Worm (Caenorhabditis elegans) whole organism, young adult: ENCODE results near the gene spt-5.

Experiments
- B0019.2 ChIP-seq: fragments of 200-800 bp; sonication (Bioruptor generic); conservative IDR thresholded peaks from 2 replicates; pipeline ENCODE4 v1.3.6; 2022; ENCODE audit warnings: missing genetic modification reagents, missing genetic modification characterization, missing compliant biosample characterization
- F10E7.11 ChIP-seq: sonication (generic microtip); optimal IDR thresholded peaks from 2 replicates; lab custom pipeline; 2017; ENCODE audit warnings: mild to moderate bottlenecking, missing genetic modification characterization, moderate library complexity, missing compliant biosample characterization
- F55B11.4 ChIP-seq: sonication (generic microtip); optimal IDR thresholded peaks from 2 replicates; lab custom pipeline; 2016; ENCODE audit warnings: missing compliant biosample characterization, missing genetic modification characterization, borderline replicate concordance; ENCODE audit not compliant: insufficient read depth
- K11D2.4 ChIP-seq: fragments of 200-800 bp; sonication (Bioruptor generic); IDR thresholded peaks from 2 replicates; pipeline ENCODE4 v1.3.6; 2022; ENCODE audit warnings: missing genetic modification reagents, missing genetic modification characterization, missing compliant biosample characterization
- T26A5.8 ChIP-seq: sonication (generic microtip); optimal IDR thresholded peaks from 2 replicates; lab custom pipeline; 2016; ENCODE audit warnings: missing genetic modification characterization, missing compliant biosample characterization
- Y53F4B.3 ChIP-seq: fragments of 200-800 bp; sonication (Bioruptor generic); IDR thresholded peaks from 2 replicates; pipeline ENCODE4 v1.3.6; 2022; ENCODE audit warnings: missing genetic modification reagents, missing genetic modification characterization, missing compliant biosample characterization
- Y56A3A.18 ChIP-seq: fragments of 200-800 bp; sonication (Bioruptor generic); IDR thresholded peaks from 2 replicates; pipeline ENCODE4 v1.3.6; 2022; ENCODE audit warnings: missing genetic modification reagents, missing genetic modification characterization, missing compliant biosample characterization
- ZK185.1 ChIP-seq: sonication (generic microtip); optimal IDR thresholded peaks from 2 replicates; lab custom pipeline; 2016; ENCODE audit warnings: mild to moderate bottlenecking, missing genetic modification characterization, missing compliant biosample characterization; ENCODE audit not compliant: poor library complexity, severe bottlenecking
- aptf-3 ChIP-seq: fragments of 200-800 bp; sonication (Bioruptor generic); IDR thresholded peaks from 2 replicates; pipeline ENCODE4 v1.3.6; 2022; ENCODE audit warnings: missing genetic modification characterization, missing compliant biosample characterization
- atf-7 ChIP-seq: sonication (generic microtip); optimal IDR thresholded peaks from 2 replicates; lab custom pipeline; 2017; ENCODE audit warnings: mild to moderate bottlenecking, missing genetic modification characterization, missing compliant biosample characterization
- athp-1 ChIP-seq: sonication (generic microtip); optimal IDR thresholded peaks from 2 replicates; lab custom pipeline; 2017; ENCODE audit warnings: mild to moderate bottlenecking, missing genetic modification characterization, missing compliant biosample characterization
- attf-6 ChIP-seq: fragments of 200-800 bp; sonication (Bioruptor generic); IDR thresholded peaks from 2 replicates; pipeline ENCODE4 v1.3.6; 2022; ENCODE audit warnings: missing genetic modification reagents, missing genetic modification characterization, missing compliant biosample characterization
- bed-1 ChIP-seq: fragments of 200-800 bp; sonication (Bioruptor generic); IDR thresholded peaks from 2 replicates; pipeline ENCODE4 v1.3.6; 2022; ENCODE audit warnings: missing genetic modification reagents, missing genetic modification characterization, missing compliant biosample characterization
- cebp-1 ChIP-seq, 2 experiments: fragments of 200-800 bp in 1 of 2; sonication (Bioruptor generic) in 1 of 2; sonication (generic microtip) in 1 of 2; IDR thresholded peaks in 1 of 2; optimal IDR thresholded peaks in 1 of 2; 2 replicates each; pipeline versions ENCODE4 v1.3.6 to Lab custom; 2017 to 2022; ENCODE audit warnings: missing compliant biosample characterization in 2 of 2, missing genetic modification characterization in 2 of 2, mild to moderate bottlenecking in 1 of 2, missing genetic modification reagents in 1 of 2, moderate library complexity in 1 of 2
- ceh-27 ChIP-seq: fragments of 200-800 bp; sonication (Bioruptor generic); optimal IDR thresholded peaks from 2 replicates; lab custom pipeline; 2018; ENCODE audit warnings: mild to moderate bottlenecking, missing genetic modification characterization, moderate library complexity, missing compliant biosample characterization
- ceh-79 ChIP-seq: sonication (generic microtip); optimal IDR thresholded peaks from 2 replicates; lab custom pipeline; 2017; ENCODE audit warnings: mild to moderate bottlenecking, missing genetic modification characterization, missing compliant biosample characterization
- ceh-91 ChIP-seq: fragments of 200-800 bp; sonication (Bioruptor generic); IDR thresholded peaks from 2 replicates; pipeline ENCODE4 v1.3.6; 2022; ENCODE audit warnings: missing genetic modification reagents, missing genetic modification characterization, missing compliant biosample characterization
- efl-1 ChIP-seq: fragments of 150-350 bp; optimal IDR thresholded peaks from 2 replicates; lab custom pipeline; 2014; ENCODE audit warnings: missing biosample characterization, missing genetic modification reagents, missing genetic modification characterization
- egl-18 ChIP-seq: fragments of 200-800 bp; sonication (Bioruptor generic); IDR thresholded peaks from 2 replicates; pipeline ENCODE4 v1.3.6; 2022; ENCODE audit warnings: missing genetic modification reagents, missing genetic modification characterization, missing compliant biosample characterization
- ets-4 ChIP-seq: fragments of 200-800 bp; sonication (Bioruptor generic); optimal IDR thresholded peaks from 2 replicates; lab custom pipeline; 2018; ENCODE audit warnings: mild to moderate bottlenecking, missing genetic modification characterization, missing compliant biosample characterization
- fkh-3 ChIP-seq: sonication (generic microtip); optimal IDR thresholded peaks from 2 replicates; lab custom pipeline; 2016; ENCODE audit warnings: mild to moderate bottlenecking, missing genetic modification characterization, missing compliant biosample characterization
- hmg-20 ChIP-seq: fragments of 200-800 bp; sonication (Bioruptor generic); IDR thresholded peaks from 2 replicates; pipeline ENCODE4 v1.3.6; 2022; ENCODE audit warnings: missing genetic modification reagents, missing genetic modification characterization, missing compliant biosample characterization
- hrde-1 ChIP-seq: sonication (generic microtip); optimal IDR thresholded peaks from 2 replicates; lab custom pipeline; 2016; ENCODE audit warnings: missing genetic modification characterization, mild to moderate bottlenecking, missing compliant biosample characterization, moderate library complexity, missing genotype, missing genetic modification reagents, borderline replicate concordance
- let-607 ChIP-seq, 2 experiments: fragments of 200-800 bp in 1 of 2; sonication (Bioruptor generic) in 1 of 2; sonication (generic microtip) in 1 of 2; optimal IDR thresholded peaks; 2 replicates each; lab custom pipeline; 2016 to 2018; ENCODE audit warnings: mild to moderate bottlenecking in 2 of 2, missing compliant biosample characterization in 2 of 2, missing genetic modification characterization in 2 of 2, moderate library complexity in 2 of 2, missing genotype in 1 of 2
- lsl-1 ChIP-seq: fragments of 200-800 bp; sonication (Bioruptor generic); optimal IDR thresholded peaks from 2 replicates; lab custom pipeline; 2018; ENCODE audit warnings: mild to moderate bottlenecking, missing genetic modification characterization, moderate library complexity, missing compliant biosample characterization
- madf-8 ChIP-seq: fragments of 200-800 bp; sonication (Bioruptor generic); conservative IDR thresholded peaks from 2 replicates; pipeline ENCODE4 v1.3.6; 2022; ENCODE audit warnings: missing genetic modification reagents, missing genetic modification characterization, missing compliant biosample characterization
- nfya-2 ChIP-seq: fragments of 200-800 bp; sonication (Bioruptor generic); IDR thresholded peaks from 2 replicates; pipeline ENCODE4 v1.3.6; 2022; ENCODE audit warnings: missing genetic modification reagents, missing genetic modification characterization, missing compliant biosample characterization
- nhr-120 ChIP-seq: fragments of 200-800 bp; sonication (Bioruptor generic); IDR thresholded peaks from 2 replicates; pipeline ENCODE4 v1.3.6; 2022; ENCODE audit warnings: missing genetic modification characterization, missing compliant biosample characterization
- nhr-179 ChIP-seq: sonication (generic microtip); optimal IDR thresholded peaks from 2 replicates; lab custom pipeline; 2016; ENCODE audit warnings: mild to moderate bottlenecking, missing genetic modification characterization, missing compliant biosample characterization
- rcor-1 ChIP-seq: fragments of 200-800 bp; sonication (Bioruptor generic); IDR thresholded peaks from 2 replicates; pipeline ENCODE4 v1.3.6; 2022; ENCODE audit warnings: missing genetic modification reagents, missing genetic modification characterization, missing compliant biosample characterization
- rec-8 ChIP-seq, 2 experiments: sonication (generic microtip); optimal IDR thresholded peaks; 2 replicates each; lab custom pipeline; 2016; ENCODE audit warnings: mild to moderate bottlenecking in 2 of 2, missing genetic modification characterization in 2 of 2, missing genetic modification reagents in 2 of 2, missing genotype in 2 of 2, missing biosample characterization in 1 of 2, missing compliant biosample characterization in 1 of 2, moderate library complexity in 1 of 2
- repo-1 ChIP-seq: sonication (generic microtip); optimal IDR thresholded peaks from 2 replicates; lab custom pipeline; 2017; ENCODE audit warnings: mild to moderate bottlenecking, missing genetic modification characterization, missing compliant biosample characterization
- snpc-1.3 ChIP-seq: sonication (generic microtip); optimal IDR thresholded peaks from 2 replicates; lab custom pipeline; 2017; ENCODE audit warnings: missing genetic modification characterization, mild to moderate bottlenecking, missing compliant biosample characterization, antibody characterized with exemption, moderate library complexity, missing genotype, missing genetic modification reagents; ENCODE audit not compliant: insufficient read depth
- unc-130 ChIP-seq: sonication (generic microtip); optimal IDR thresholded peaks from 2 replicates; lab custom pipeline; 2016; ENCODE audit warnings: missing genetic modification reagents, missing genetic modification characterization, missing compliant biosample characterization
- zfh-2 ChIP-seq: fragments of 200-800 bp; sonication (Bioruptor generic); conservative IDR thresholded peaks from 2 replicates; pipeline ENCODE4 v1.3.6; 2022; ENCODE audit warnings: missing genetic modification reagents, missing genetic modification characterization, missing compliant biosample characterization
- ztf-18 ChIP-seq: sonication (generic microtip); optimal IDR thresholded peaks from 2 replicates; lab custom pipeline; 2016; ENCODE audit warnings: missing genotype, mild to moderate bottlenecking, missing genetic modification characterization, missing compliant biosample characterization
- ztf-25 ChIP-seq: fragments of 200-800 bp; sonication (Bioruptor generic); IDR thresholded peaks from 2 replicates; pipeline ENCODE4 v1.3.6; 2022; ENCODE audit warnings: missing genetic modification reagents, missing genetic modification characterization, missing compliant biosample characterization

spt-5 gene

DNA sequence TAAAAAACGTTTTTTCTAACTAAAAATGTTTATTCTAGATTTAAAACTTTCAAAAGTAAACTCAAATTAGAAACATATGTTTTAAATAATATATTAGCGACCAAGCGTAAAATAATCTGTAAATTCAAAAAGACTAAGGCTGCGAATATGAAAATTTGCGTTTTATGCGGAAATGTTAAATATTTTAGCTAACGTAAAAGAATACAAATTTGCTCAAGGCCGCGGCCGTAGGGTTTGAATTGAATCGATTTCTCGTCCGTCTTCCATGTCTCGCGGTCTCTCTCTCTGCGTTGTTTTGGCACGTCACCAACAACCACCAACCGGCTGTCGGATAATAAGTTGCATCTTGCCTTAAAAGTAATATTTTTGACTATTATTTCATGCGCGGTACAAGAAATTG lies 42.5 kb downstream of the spt-5 start, which contains the start of gene F11A10.5:
Gene F11A10.5, plus strand, starts transcription at position 301 of the 400 bp plus-strand sequence.
- no peak for TF ChIP-seq nhr-120 (GFP tag; lab: Robert Waterston, UW)
- TF ChIP-seq egl-18 (GFP tag; lab: Robert Waterston, UW) = no peak
- no peak for TF ChIP-seq cebp-1 (GFP tag; IDR thresholded peaks at IDR 0.05; lab: Robert Waterston, UW)
- no peak for TF ChIP-seq cebp-1 (tag; optimal IDR thresholded peaks at IDR 0.05; lab: Kevin White, UChicago)
- TF ChIP-seq nfya-2 = no peak
- no peak for TF ChIP-seq zfh-2 (GFP tag; lab: Robert Waterston, UW)
- no peak for TF ChIP-seq ztf-18
- no peak for TF ChIP-seq rec-8 (tag; optimal IDR thresholded peaks at IDR 0.05; lab: Kevin White, UChicago)
- TF ChIP-seq ceh-79 (tag; lab: Kevin White, UChicago) = no peak
- TF ChIP-seq aptf-3 (GFP tag; lab: Robert Waterston, UW) = no peak
- no peak for TF ChIP-seq repo-1
- TF ChIP-seq F55B11.4 = no peak
- no peak for TF ChIP-seq Y56A3A.18 (GFP tag; lab: Robert Waterston, UW)
- TF ChIP-seq unc-130 (GFP tag; lab: Kevin White, UChicago) = no peak
- TF ChIP-seq nhr-179 (tag; lab: Kevin White, UChicago) = no peak
- no peak for TF ChIP-seq lsl-1
- no peak for TF ChIP-seq athp-1 (tag; lab: Kevin White, UChicago)
- TF ChIP-seq attf-6 (GFP tag; lab: Robert Waterston, UW) = no peak
- no peak for TF ChIP-seq ceh-91 (GFP tag; lab: Robert Waterston, UW)
- TF ChIP-seq ceh-27 (GFP tag; lab: Kevin White, UChicago) = no peak

DNA sequence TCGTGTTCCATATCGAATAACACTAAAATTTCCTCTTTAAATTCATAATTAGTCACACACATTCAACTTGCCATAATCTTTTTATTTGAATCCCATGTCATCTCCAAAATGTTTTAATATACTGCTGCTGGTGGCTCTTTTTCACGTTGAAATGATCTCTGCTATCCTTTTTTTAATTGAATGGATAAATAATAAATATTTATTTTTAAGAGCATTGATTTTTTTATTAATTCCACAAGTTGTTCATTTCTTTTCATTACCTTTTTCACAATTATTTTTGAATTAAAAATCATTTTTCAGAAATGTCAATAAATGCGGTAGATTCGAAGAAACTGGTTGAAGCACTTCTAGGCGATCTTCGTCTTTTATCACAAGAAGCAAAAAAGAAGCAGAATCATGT lies 45.2 kb downstream of the spt-5 start, which contains the start of gene mon-2:
Gene mon-2, plus strand, starts transcription at position 301 of the 400 bp plus-strand sequence.
- TF ChIP-seq hrde-1 (no peak), efl-1 (GFP tag; lab: Kevin White, UChicago) (no peak), snpc-1.3 (tag; lab: Kevin White, UChicago) (no peak), ztf-18 (no peak), atf-7 (tag; lab: Kevin White, UChicago) (no peak), hmg-20 (no peak), rcor-1 (GFP tag; lab: Robert Waterston, UW) (no peak), K11D2.4 (GFP tag; lab: Robert Waterston, UW) (no peak), ZK185.1 (no peak), madf-8 (GFP tag; lab: Robert Waterston, UW) (no peak), ztf-25 (GFP tag; lab: Robert Waterston, UW) (no peak), bed-1 (GFP tag; lab: Robert Waterston, UW) (no peak), ets-4 (GFP tag; lab: Kevin White, UChicago) (no peak), T26A5.8 (tag; lab: Kevin White, UChicago) (no peak), F10E7.11 (tag; lab: Kevin White, UChicago) (no peak), Y53F4B.3 (no peak), B0019.2 (GFP tag; lab: Robert Waterston, UW) (no peak), let-607 (tag; optimal IDR thresholded peaks at IDR 0.05; lab: Kevin White, UChicago) (no peak), fkh-3 (no peak)
